Fruit fly (Drosophila melanogaster) whole organism, prepupa: ENCODE measurements around the gene Lrpprc2.

Source experiments
- CG11294 ChIP-seq: fragments of 200-800 bp; sonication (Bioruptor generic); IDR thresholded peaks from 2 replicates; pipeline ENCODE4 v1.3.6; 2022; ENCODE audit warnings: missing biosample characterization, missing genetic modification characterization
- CG34406 ChIP-seq: fragments of 200-800 bp; sonication (Bioruptor generic); optimal IDR thresholded peaks from 3 replicates; lab custom pipeline; 2016; ENCODE audit warnings: missing biosample characterization, missing genetic modification characterization
- CG7368 ChIP-seq: fragments of 200-800 bp; sonication (Bioruptor generic); optimal IDR thresholded peaks from 3 replicates; lab custom pipeline; 2016; ENCODE audit warnings: missing biosample characterization, missing genetic modification characterization
- Sox14 ChIP-seq: fragments of 200-800 bp; sonication (Bioruptor generic); optimal IDR thresholded peaks from 3 replicates; lab custom pipeline; 2016; ENCODE audit warnings: missing biosample characterization, missing genetic modification characterization
- Sox15 ChIP-seq: fragments of 200-800 bp; sonication (Bioruptor generic); optimal IDR thresholded peaks from 3 replicates; lab custom pipeline; 2016; ENCODE audit warnings: missing biosample characterization, missing genetic modification characterization
- dac ChIP-seq: fragments of 200-800 bp; sonication (Bioruptor generic); optimal IDR thresholded peaks from 2 replicates; lab custom pipeline; 2017; ENCODE audit warnings: missing biosample characterization, mild to moderate bottlenecking, missing genetic modification characterization
- dsx ChIP-seq: fragments of 200-800 bp; optimal IDR thresholded peaks from 3 replicates; lab custom pipeline; 2019; ENCODE audit warnings: missing biosample characterization, mild to moderate bottlenecking, missing genetic modification characterization, moderate library complexity; ENCODE audit not compliant: poor library complexity, severe bottlenecking
- svp ChIP-seq: fragments of 200-800 bp; sonication (Bioruptor generic); peaks from one replicate; lab custom pipeline; 2016; ENCODE audit warnings: missing biosample characterization, missing genetic modification characterization

dm6 chrX:1460278-1460872 is at the start of gene Lrpprc2:
- TF ChIP-seq svp (GFP tag; lab: Kevin White, UChicago) (no peak), Sox15 (GFP tag; lab: Kevin White, UChicago) (no peak), CG34406 (GFP tag; lab: Kevin White, UChicago) (no peak), dsx (GFP tag; lab: Kevin White, UChicago) (no peak), Sox14 (GFP tag; lab: Kevin White, UChicago) (no peak), CG7368 (GFP tag; lab: Kevin White, UChicago) (no peak), CG11294 (GFP tag; lab: Robert Waterston, UW) (no peak), dac (GFP tag; lab: Kevin White, UChicago) (no peak)
